Fruit fly (Drosophila melanogaster): ENCODE measurements around the gene PIG-H.

dm6 chr3R:7966544-7967264 is 32.9 kb upstream of the PIG-H start:
- TF ChIP-seq CG8478 (optimal IDR thresholded peaks at IDR 0.05) (no peak), CTCF (optimal IDR thresholded peaks at IDR 0.05) (no peak)

All from S2 (cell line).